Worm (Caenorhabditis elegans): ENCODE measurements around the gene hpo-25.

The hpo-25 gene

ce11 chrII:2411555-2411954 is 42.5 kb downstream of the hpo-25 start:
- TF ChIP-seq efl-1 (optimal IDR thresholded peaks at IDR 0.05) (no peak), efl-1 (GFP tag; optimal IDR thresholded peaks at IDR 0.05 in 1 of 2) (peak in 1 of 2 experiments; percentile 55), lin-15B (tag; optimal IDR thresholded peaks at IDR 0.05) (no peak)

- peak; percentile 10 for TF ChIP-seq elt-2 (tag; optimal IDR thresholded peaks at IDR 0.05)
- TF ChIP-seq Y116A8C.19 (tag; optimal IDR thresholded peaks at IDR 0.05; ENCODE audit: borderline replicate concordance), result no peak
Observed at ce11 chrII:2412649-2413048, 43.6 kb downstream of the hpo-25 start, which contains the start of gene fbxa-182. Gene fbxa-182, minus strand, starts transcription at chrII:2412749.

ce11 chrII:2415439-2415838 is 46.4 kb downstream of the hpo-25 start, which contains the start of gene fbxa-4:
Gene fbxa-4, minus strand, starts transcription at chrII:2415531.
- TF ChIP-seq fkh-4 (tag; optimal IDR thresholded peaks at IDR 0.05; ENCODE audit: borderline replicate concordance) (no peak), irx-1 (tag; optimal IDR thresholded peaks at IDR 0.05) (no peak), pqm-1 (tag; optimal IDR thresholded peaks at IDR 0.05) (no peak), isw-1 (GFP tag; IDR thresholded peaks at IDR 0.05) (no peak), sox-4 (tag; optimal IDR thresholded peaks at IDR 0.05) (no peak), ceh-63 (GFP tag; optimal IDR thresholded peaks at IDR 0.05) (no peak), ets-5 (GFP tag; IDR thresholded peaks at IDR 0.05) (no peak), fkh-10 (GFP tag; optimal IDR thresholded peaks at IDR 0.05) (no peak), dpl-1 (GFP tag; optimal IDR thresholded peaks at IDR 0.05) (peak in 1 of 3 experiments; percentile 4), nhr-85 (tag) (no peak), elt-2 (tag; optimal IDR thresholded peaks at IDR 0.05) (peak; percentile 65), blmp-1 (tag; optimal IDR thresholded peaks at IDR 0.05) (no peak), nhr-237 (tag; optimal IDR thresholded peaks at IDR 0.05) (no peak), unc-30 (tag; optimal IDR thresholded peaks at IDR 0.05) (no peak), fkh-8 (tag; optimal IDR thresholded peaks at IDR 0.05) (no peak), Y116A8C.19 (tag; optimal IDR thresholded peaks at IDR 0.05; ENCODE audit: borderline replicate concordance) (no peak), ceh-8 (GFP tag; optimal IDR thresholded peaks at IDR 0.05) (no peak), dsc-1 (tag; optimal IDR thresholded peaks at IDR 0.05) (no peak), ceh-88 (GFP tag; IDR thresholded peaks at IDR 0.05) (no peak), tbx-2 (tag; optimal IDR thresholded peaks at IDR 0.05) (no peak), swsn-7 (tag; optimal IDR thresholded peaks at IDR 0.05) (no peak), ztf-4 (tag; optimal IDR thresholded peaks at IDR 0.05) (no peak), lin-39 (tag; optimal IDR thresholded peaks at IDR 0.05) (no peak), egl-13 (tag; optimal IDR thresholded peaks at IDR 0.05) (no peak), lsy-2 (tag; optimal IDR thresholded peaks at IDR 0.05) (peak in 1 of 2 experiments; percentile 15), zag-1 (tag; optimal IDR thresholded peaks at IDR 0.05) (no peak), nhr-90 (tag; optimal IDR thresholded peaks at IDR 0.05; ENCODE audit: poor library complexity) (peak; percentile 11), snpc-4 (tag; optimal IDR thresholded peaks at IDR 0.05) (no peak), snu-23 (GFP tag; optimal IDR thresholded peaks at IDR 0.05) (no peak), grh-1 (GFP tag; IDR thresholded peaks at IDR 0.05) (no peak), ceh-82 (tag; optimal IDR thresholded peaks at IDR 0.05) (no peak), mep-1 (tag; optimal IDR thresholded peaks at IDR 0.05) (no peak), lin-15B (tag; optimal IDR thresholded peaks at IDR 0.05) (no peak), mef-2 (tag; optimal IDR thresholded peaks at IDR 0.05) (no peak), F16B12.6 (tag; optimal IDR thresholded peaks at IDR 0.05) (peak; percentile 44), xbp-1 (tag; optimal IDR thresholded peaks at IDR 0.05) (no peak), hlh-4 (tag; optimal IDR thresholded peaks at IDR 0.05) (no peak), ztf-11 (tag; optimal IDR thresholded peaks at IDR 0.05) (no peak), aha-1 (tag; optimal IDR thresholded peaks at IDR 0.05) (no peak), lin-13 (GFP tag; optimal IDR thresholded peaks at IDR 0.05) (no peak), lin-35 (GFP tag; optimal IDR thresholded peaks at IDR 0.05) (peak in 1 of 2 experiments; percentile 51), efl-1 (optimal IDR thresholded peaks at IDR 0.05) (peak in 1 of 2 experiments; percentile 27), efl-1 (GFP tag; optimal IDR thresholded peaks at IDR 0.05 in 1 of 2) (peak in 1 of 2 experiments; percentile 35), unc-98 (GFP tag; IDR thresholded peaks at IDR 0.05) (no peak), elt-3 (tag; optimal IDR thresholded peaks at IDR 0.05) (no peak), hpl-2 (GFP tag; optimal IDR thresholded peaks at IDR 0.05) (no peak), C04F5.9 (tag; optimal IDR thresholded peaks at IDR 0.05) (no peak), nhr-19 (GFP tag; conservative IDR thresholded peaks at IDR 0.05) (no peak), tlp-1 (tag; optimal IDR thresholded peaks at IDR 0.05) (no peak)
